Worm (Caenorhabditis elegans): ENCODE measurements around the gene nid-1.

DNA sequence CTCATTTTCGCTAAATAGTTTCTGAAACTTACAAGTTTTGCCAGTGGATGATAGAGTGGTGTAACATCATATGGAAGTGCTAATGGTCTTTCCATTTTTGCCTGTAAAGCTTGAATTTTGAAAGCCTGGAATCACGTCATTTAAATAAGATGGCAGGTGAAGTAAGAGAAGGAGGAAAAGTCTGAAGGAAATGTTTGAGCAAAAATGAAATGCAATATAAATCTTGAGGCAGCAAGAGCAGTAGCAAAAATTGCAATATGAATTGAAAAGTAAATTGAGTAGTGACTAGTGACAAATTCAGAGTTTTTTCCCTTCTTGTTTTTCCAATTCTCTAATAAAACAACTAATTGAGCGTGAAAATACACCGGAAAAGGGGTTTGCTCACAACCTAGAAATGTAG lies 24.0 kb upstream of the nid-1 start, which contains the start of gene glb-24:
- no peak for TF ChIP-seq tab-1 (GFP tag; IDR thresholded peaks at IDR 0.05)
- no peak for TF ChIP-seq T22C8.4 (GFP tag; IDR thresholded peaks at IDR 0.05)
- TF ChIP-seq med-1 (GFP tag; optimal IDR thresholded peaks at IDR 0.05; ENCODE audit: insufficient read depth), result no peak
- no peak for TF ChIP-seq flt-1 (GFP tag; IDR thresholded peaks at IDR 0.05)
- no peak for TF ChIP-seq klf-2 (GFP tag; conservative IDR thresholded peaks at IDR 0.05)
- TF ChIP-seq ztf-23 (GFP tag; IDR thresholded peaks at IDR 0.05), result no peak

Measured in whole organism, midembryonic.